Worm (Caenorhabditis elegans) whole organism, mixed stage, embryonic: ENCODE data around the gene Y49E10.25.

ENCODE experiments used
- M03D4.4 ChIP-seq: sonication (generic microtip); optimal IDR thresholded peaks from 2 replicates; lab custom pipeline; 2017; ENCODE audit warnings: mild to moderate bottlenecking, missing genetic modification characterization, missing compliant biosample characterization
- bed-3 ChIP-seq: fragments of 200-800 bp; sonication (Bioruptor generic); optimal IDR thresholded peaks from 3 replicates; lab custom pipeline; 2018; ENCODE audit warnings: mild to moderate bottlenecking, missing genetic modification characterization, moderate library complexity, missing compliant biosample characterization
- ceh-39 ChIP-seq: fragments of 150-350 bp; optimal IDR thresholded peaks from 2 replicates; lab custom pipeline; 2014; ENCODE audit warnings: missing biosample characterization, missing genetic modification characterization
- ceh-43 ChIP-seq: fragments of 200-800 bp; sonication (Bioruptor generic); optimal IDR thresholded peaks from 2 replicates; lab custom pipeline; 2018; ENCODE audit warnings: mild to moderate bottlenecking, missing genetic modification characterization, moderate library complexity, missing compliant biosample characterization
- ceh-83 ChIP-seq: fragments of 200-800 bp; sonication (Bioruptor generic); optimal IDR thresholded peaks from 2 replicates; lab custom pipeline; 2018; ENCODE audit warnings: mild to moderate bottlenecking, missing genetic modification characterization, missing compliant biosample characterization
- ces-1 ChIP-seq: fragments of 150-350 bp; optimal IDR thresholded peaks from 2 replicates; lab custom pipeline; 2014; ENCODE audit warnings: missing biosample characterization, missing genetic modification reagents, missing genetic modification characterization
- drap-1 ChIP-seq: fragments of 200-800 bp; sonication (Bioruptor generic); optimal IDR thresholded peaks from 3 replicates; lab custom pipeline; 2018; ENCODE audit warnings: mild to moderate bottlenecking, missing genetic modification characterization, missing compliant biosample characterization
- flh-1 ChIP-seq: fragments of 200-800 bp; sonication (Bioruptor generic); optimal IDR thresholded peaks from 2 replicates; lab custom pipeline; 2018; ENCODE audit warnings: mild to moderate bottlenecking, missing genetic modification characterization, moderate library complexity, missing compliant biosample characterization
- ham-2 ChIP-seq: fragments of 200-800 bp; sonication (Bioruptor generic); optimal IDR thresholded peaks from 2 replicates; lab custom pipeline; 2018; ENCODE audit warnings: mild to moderate bottlenecking, missing genetic modification characterization, missing compliant biosample characterization
- hlh-1 ChIP-seq: fragments of 150-350 bp; optimal IDR thresholded peaks from 2 replicates; lab custom pipeline; 2014; ENCODE audit warnings: missing biosample characterization, missing genetic modification reagents, missing genetic modification characterization
- lin-13 ChIP-seq: fragments of 150-350 bp; optimal IDR thresholded peaks from 2 replicates; lab custom pipeline; 2014; ENCODE audit warnings: missing biosample characterization, missing genetic modification characterization
- mab-5 ChIP-seq: fragments of 150-350 bp; optimal IDR thresholded peaks from 2 replicates; lab custom pipeline; 2014; ENCODE audit warnings: missing biosample characterization, missing genetic modification characterization
- mep-1 ChIP-seq: fragments of 150-350 bp; optimal IDR thresholded peaks from 2 replicates; lab custom pipeline; 2017; ENCODE audit warnings: missing biosample characterization, missing genetic modification reagents, missing genetic modification characterization, inconsistent platforms
- mls-2 ChIP-seq: sonication (generic microtip); optimal IDR thresholded peaks from 2 replicates; lab custom pipeline; 2016; ENCODE audit warnings: mild to moderate bottlenecking, missing genetic modification characterization, moderate library complexity, missing compliant biosample characterization
- nhr-12 ChIP-seq: fragments of 150-350 bp; optimal IDR thresholded peaks from 2 replicates; lab custom pipeline; 2014; ENCODE audit warnings: missing biosample characterization, missing genetic modification characterization
- nhr-2 ChIP-seq: fragments of 150-350 bp; optimal IDR thresholded peaks from 2 replicates; lab custom pipeline; 2014; ENCODE audit warnings: missing biosample characterization, missing genetic modification characterization
- nhr-76 ChIP-seq: sonication (generic microtip); optimal IDR thresholded peaks from 2 replicates; lab custom pipeline; 2017; ENCODE audit warnings: missing biosample characterization, missing genetic modification characterization
- pha-4 ChIP-seq: fragments of 150-350 bp; optimal IDR thresholded peaks from 2 replicates; lab custom pipeline; 2018; ENCODE audit warnings: missing biosample characterization, missing genetic modification reagents, missing genetic modification characterization
- sem-2 ChIP-seq: fragments of 200-800 bp; sonication (Bioruptor generic); optimal IDR thresholded peaks from 2 replicates; lab custom pipeline; 2018; ENCODE audit warnings: mild to moderate bottlenecking, missing genetic modification characterization, missing compliant biosample characterization
- snpc-4 ChIP-seq: fragments of 150-350 bp; optimal IDR thresholded peaks from 2 replicates; lab custom pipeline; 2014; ENCODE audit warnings: missing biosample characterization, missing genetic modification characterization
- sptf-1 ChIP-seq: sonication (generic microtip); optimal IDR thresholded peaks from 2 replicates; lab custom pipeline; 2017; ENCODE audit warnings: mild to moderate bottlenecking, missing genetic modification characterization, moderate library complexity, missing compliant biosample characterization
- tbx-8 ChIP-seq: fragments of 200-800 bp; sonication (Bioruptor generic); optimal IDR thresholded peaks from 2 replicates; lab custom pipeline; 2018; ENCODE audit warnings: mild to moderate bottlenecking, missing genetic modification characterization, moderate library complexity, missing compliant biosample characterization
- unc-120 ChIP-seq: sonication (generic microtip); optimal IDR thresholded peaks from 2 replicates; lab custom pipeline; 2017; ENCODE audit warnings: missing genetic modification characterization, missing compliant biosample characterization; ENCODE audit not compliant: poor library complexity, severe bottlenecking
- unc-39 ChIP-seq: fragments of 150-350 bp; optimal IDR thresholded peaks from 2 replicates; lab custom pipeline; 2014; ENCODE audit warnings: missing biosample characterization, missing genetic modification characterization
- unc-62 ChIP-seq: fragments of 150-350 bp; optimal IDR thresholded peaks from 2 replicates; lab custom pipeline; 2014; ENCODE audit warnings: missing biosample characterization, missing genetic modification reagents, missing genetic modification characterization
- zip-8 ChIP-seq: fragments of 150-350 bp; optimal IDR thresholded peaks from 2 replicates; lab custom pipeline; 2014; ENCODE audit warnings: missing biosample characterization, missing genetic modification characterization
- ztf-11 ChIP-seq: fragments of 150-350 bp; optimal IDR thresholded peaks from 2 replicates; lab custom pipeline; 2014; ENCODE audit warnings: missing biosample characterization, missing genetic modification characterization

Gene Y49E10.25

ce11 chrIII:12472497-12472896 lies 19.4 kb downstream of the Y49E10.25 start, which contains the start of gene cccp-1:
cccp-1 (plus strand) TSS chrIII:12472873.
- TF ChIP-seq ces-1 (GFP tag; lab: Kevin White, UChicago) (peak; percentile 58), hlh-1 (tag; lab: Kevin White, UChicago) (no peak)

ce11 chrIII:12470589-12470988 lies 21.3 kb downstream of the Y49E10.25 start:
- TF ChIP-seq pha-4 (tag; lab: Kevin White, UChicago): no peak
- no peak for TF ChIP-seq nhr-12
- no peak for TF ChIP-seq unc-62 (GFP tag; lab: Kevin White, UChicago)
- TF ChIP-seq ham-2 (GFP tag; lab: Kevin White, UChicago): no peak
- no peak for TF ChIP-seq lin-13 (tag; lab: Kevin White, UChicago)

- TF ChIP-seq nhr-12 (no peak), ztf-11 (tag; lab: Kevin White, UChicago) (no peak), ceh-83 (GFP tag; lab: Kevin White, UChicago) (no peak), nhr-2 (no peak), flh-1 (no peak), snpc-4 (tag; lab: Kevin White, UChicago) (no peak), zip-8 (tag; lab: Kevin White, UChicago) (no peak), sem-2 (GFP tag; lab: Kevin White, UChicago) (no peak), ces-1 (GFP tag; lab: Kevin White, UChicago) (no peak), mls-2 (tag; lab: Kevin White, UChicago) (no peak), M03D4.4 (no peak), unc-62 (GFP tag; lab: Kevin White, UChicago) (no peak), nhr-76 (no peak), ham-2 (GFP tag; lab: Kevin White, UChicago) (no peak), ceh-39 (tag; lab: Kevin White, UChicago) (no peak)
These were observed 22.1 kb downstream of the Y49E10.25 start for ce11 chrIII:12469800-12470199.

- TF ChIP-seq sem-2 (GFP tag; lab: Kevin White, UChicago) (no peak), zip-8 (tag; lab: Kevin White, UChicago) (no peak), mab-5 (tag; lab: Kevin White, UChicago) (no peak), bed-3 (GFP tag; lab: Kevin White, UChicago) (no peak), unc-39 (tag; lab: Kevin White, UChicago) (no peak), nhr-12 (no peak), sptf-1 (tag; lab: Kevin White, UChicago) (no peak), ceh-43 (GFP tag; lab: Kevin White, UChicago) (no peak), drap-1 (GFP tag; lab: Kevin White, UChicago) (no peak)
- TF ChIP-seq, all 35 proteins: peak for 0
These were observed 23.0 kb downstream of the Y49E10.25 start, which contains the start of gene Y49E10.29 for ce11 chrIII:12468869-12469268. Y49E10.29 (plus strand) TSS chrIII:12469169.

ce11 chrIII:12466310-12466709 lies 25.6 kb downstream of the Y49E10.25 start, which contains the start of gene pstk-1:
pstk-1 (plus strand) TSS chrIII:12466610.
- TF ChIP-seq tbx-8 (GFP tag; lab: Kevin White, UChicago) (no peak), unc-120 (tag; lab: Kevin White, UChicago) (no peak), M03D4.4 (no peak), mep-1 (tag; lab: Kevin White, UChicago) (no peak)

- TF ChIP-seq flh-1: no peak
- TF ChIP-seq pha-4 (tag; lab: Kevin White, UChicago): no peak
- TF ChIP-seq bed-3 (GFP tag; lab: Kevin White, UChicago): no peak
These were observed 32.9 kb downstream of the Y49E10.25 start for ce11 chrIII:12458970-12459369.
